Fruit fly (Drosophila melanogaster): Measurements from ENCODE around the gene IntS10.

DNA sequence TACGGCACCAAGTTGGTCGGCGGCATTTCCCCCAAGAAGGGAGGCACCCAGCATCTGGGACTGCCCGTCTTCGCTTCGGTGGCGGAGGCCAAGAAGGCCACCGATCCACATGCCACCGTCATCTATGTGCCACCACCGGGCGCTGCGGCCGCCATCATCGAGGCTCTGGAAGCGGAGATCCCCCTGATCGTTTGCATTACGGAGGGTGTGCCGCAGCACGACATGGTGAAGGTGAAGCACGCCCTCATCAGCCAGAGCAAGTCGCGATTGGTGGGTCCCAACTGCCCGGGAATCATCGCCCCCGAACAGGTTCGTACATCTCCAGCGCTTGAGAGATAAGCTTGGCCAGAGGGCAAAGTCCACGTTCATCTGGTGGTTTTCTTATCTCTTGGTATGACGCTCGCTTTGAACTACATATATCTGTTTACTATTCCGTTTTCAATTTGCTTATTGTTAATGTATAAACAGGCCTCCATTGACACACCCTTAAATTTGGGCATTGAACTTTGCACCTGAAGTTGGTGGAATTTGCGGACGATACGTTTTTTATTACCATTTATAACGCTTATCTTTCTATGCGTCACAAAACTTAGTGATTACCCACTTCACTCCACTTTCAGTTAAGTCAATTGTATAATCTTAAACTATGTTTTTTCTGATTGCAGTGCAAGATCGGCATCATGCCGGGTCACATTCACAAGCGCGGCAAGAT, 10.4 kb downstream of the IntS10 start:
- peak; percentile 82 for TF ChIP-seq CG6854 (GFP tag; optimal IDR thresholded peaks at IDR 0.05)
- TF ChIP-seq Gug (GFP tag; IDR thresholded peaks at IDR 0.05): no peak
- TF ChIP-seq CG8632 (GFP tag; optimal IDR thresholded peaks at IDR 0.05): no peak
- TF ChIP-seq CG6808 (GFP tag; optimal IDR thresholded peaks at IDR 0.05): peak; percentile 81
- peak; percentile 41 for TF ChIP-seq Ets96B (tag; optimal IDR thresholded peaks at IDR 0.05)
- peak; percentile 38 for TF ChIP-seq CG1621 (tag; optimal IDR thresholded peaks at IDR 0.05)
- peak; percentile 55 for TF ChIP-seq vri (GFP tag; optimal IDR thresholded peaks at IDR 0.05)
- no peak for TF ChIP-seq OdsH (GFP tag; optimal IDR thresholded peaks at IDR 0.05)
- TF ChIP-seq Hr38 (GFP tag; optimal IDR thresholded peaks at IDR 0.05): no peak

Measured in whole organism, prepupa.